Worm (Caenorhabditis elegans) whole organism, late embryonic: ENCODE measurements around the gene gtbp-1.

Experiments
- T23F11.4 ChIP-seq: fragments of 200-800 bp; sonication (Bioruptor generic); optimal IDR thresholded peaks from 2 replicates; lab custom pipeline; 2018; ENCODE audit warnings: mild to moderate bottlenecking, missing genetic modification characterization, missing compliant biosample characterization
- ama-1 ChIP-seq: fragments of 150-350 bp; optimal IDR thresholded peaks from 2 replicates; lab custom pipeline; 2014
- ceh-31 ChIP-seq: sonication (generic microtip); optimal IDR thresholded peaks from 2 replicates; lab custom pipeline; 2016; ENCODE audit warnings: missing genetic modification characterization, missing compliant biosample characterization
- ceh-48 ChIP-seq: sonication (generic microtip); optimal IDR thresholded peaks from 2 replicates; lab custom pipeline; 2016; ENCODE audit warnings: missing genetic modification characterization, inconsistent platforms, missing compliant biosample characterization
- dve-1 ChIP-seq: sonication (generic microtip); optimal IDR thresholded peaks from 2 replicates; lab custom pipeline; 2017; ENCODE audit warnings: antibody characterized with exemption, mild to moderate bottlenecking, missing genetic modification characterization, missing compliant biosample characterization
- fkh-10 ChIP-seq: fragments of 150-350 bp; optimal IDR thresholded peaks from 2 replicates; lab custom pipeline; 2014; ENCODE audit warnings: missing biosample characterization, missing genetic modification reagents, missing genetic modification characterization
- hlh-15 ChIP-seq: sonication (generic microtip); optimal IDR thresholded peaks from 2 replicates; lab custom pipeline; 2016; ENCODE audit warnings: missing genetic modification characterization, missing compliant biosample characterization
- lin-11 ChIP-seq: fragments of 200-800 bp; sonication (Bioruptor generic); optimal IDR thresholded peaks from 2 replicates; lab custom pipeline; 2018; ENCODE audit warnings: mild to moderate bottlenecking, missing genetic modification characterization, missing compliant biosample characterization
- nhr-232 ChIP-seq: sonication (generic microtip); optimal IDR thresholded peaks from 2 replicates; lab custom pipeline; 2016; ENCODE audit warnings: missing genetic modification characterization, missing compliant biosample characterization
- pax-1 ChIP-seq: fragments of 150-350 bp; optimal IDR thresholded peaks from 2 replicates; lab custom pipeline; 2014; ENCODE audit warnings: missing biosample characterization, missing genetic modification characterization
- pha-4 ChIP-seq: fragments of 150-350 bp; optimal IDR thresholded peaks from 2 replicates; lab custom pipeline; 2018; ENCODE audit warnings: missing biosample characterization, missing genetic modification reagents, missing genetic modification characterization
- rnt-1 ChIP-seq: sonication (generic microtip); optimal IDR thresholded peaks from 2 replicates; lab custom pipeline; 2016; ENCODE audit warnings: missing genetic modification characterization, missing compliant biosample characterization

DNA sequence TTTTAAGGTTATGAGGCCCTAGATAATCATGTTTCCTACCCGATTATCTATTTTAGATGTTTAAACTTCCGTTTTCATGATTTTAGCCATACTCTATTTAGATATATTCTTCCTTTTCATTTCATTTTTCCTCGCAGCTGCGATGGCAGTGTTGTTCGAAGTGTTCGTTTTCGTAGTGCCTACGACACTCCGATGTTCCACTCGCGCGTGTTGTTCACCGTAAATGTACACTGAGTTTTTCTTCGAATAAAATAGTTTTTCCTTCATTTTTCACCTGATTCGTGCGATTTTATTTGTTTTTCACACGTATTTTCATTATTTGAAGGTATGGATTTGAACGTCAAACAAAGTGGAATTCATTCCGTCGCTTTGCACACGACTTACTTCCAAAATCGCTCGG, 31.9 kb downstream of the gtbp-1 start, which contains the start of gene dis-3:
- TF ChIP-seq fkh-10 (GFP tag; lab: Kevin White, UChicago) (no peak), nhr-232 (tag; lab: Kevin White, UChicago) (no peak), T23F11.4 (GFP tag; lab: Kevin White, UChicago) (no peak), pha-4 (tag; lab: Kevin White, UChicago) (no peak), lin-11 (tag; lab: Kevin White, UChicago) (no peak), dve-1 (tag; lab: Kevin White, UChicago) (no peak), hlh-15 (tag; lab: Kevin White, UChicago) (no peak), ama-1 (no peak), pax-1 (no peak), ceh-48 (tag; lab: Kevin White, UChicago) (no peak), ceh-31 (tag; lab: Kevin White, UChicago) (no peak), rnt-1 (tag; lab: Kevin White, UChicago) (no peak)
